Worm (Caenorhabditis elegans): ENCODE results near the gene flp-16.

Gene flp-16

DNA sequence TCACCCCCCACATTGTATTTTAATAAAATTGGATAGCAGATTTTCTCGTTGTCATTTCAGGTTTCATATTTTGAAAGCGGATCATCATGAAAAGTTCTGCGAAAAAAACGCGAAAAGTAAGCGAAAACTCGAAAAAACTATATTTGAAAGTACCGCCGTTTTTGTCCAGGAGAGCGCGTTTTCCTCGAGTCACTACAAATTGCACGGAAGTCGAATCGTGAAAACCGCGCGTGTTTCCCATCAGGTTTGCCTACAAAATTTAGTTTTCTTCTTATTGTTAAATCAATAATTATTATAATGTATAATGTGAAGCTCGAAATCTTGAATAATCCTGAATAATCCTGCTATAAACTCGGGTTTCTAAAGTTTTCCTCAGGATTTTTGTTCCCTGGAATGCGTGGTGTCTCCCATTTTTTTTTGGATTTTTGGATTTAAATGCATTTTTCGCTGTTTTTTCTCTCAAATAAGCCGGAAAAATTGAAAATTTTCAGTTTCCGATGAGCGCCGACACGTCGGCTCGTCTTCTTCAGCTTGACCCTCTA lies 35.4 kb upstream of the flp-16 start, which contains the start of gene btf-1 (continued):
- TF ChIP-seq nhr-28 (tag; optimal IDR thresholded peaks at IDR 0.05), result no peak
- no peak for TF ChIP-seq daf-12 (tag; optimal IDR thresholded peaks at IDR 0.05)
- TF ChIP-seq R02D3.7 (tag; optimal IDR thresholded peaks at IDR 0.05), result peak; percentile 66
- TF ChIP-seq unc-39 (tag; optimal IDR thresholded peaks at IDR 0.05), result no peak
- TF ChIP-seq aly-2 (tag; optimal IDR thresholded peaks at IDR 0.05), result no peak
- TF ChIP-seq nhr-43 (tag; optimal IDR thresholded peaks at IDR 0.05; ENCODE audit: poor library complexity, severe bottlenecking), result no peak
- no peak for TF ChIP-seq elt-1 (tag; optimal IDR thresholded peaks at IDR 0.05)
- TF ChIP-seq sea-2 (GFP tag; optimal IDR thresholded peaks at IDR 0.05), result no peak
- TF ChIP-seq zag-1 (tag; optimal IDR thresholded peaks at IDR 0.05), result no peak
- TF ChIP-seq nhr-67 (tag; optimal IDR thresholded peaks at IDR 0.05), result no peak
- TF ChIP-seq fkh-2 (tag; optimal IDR thresholded peaks at IDR 0.05), result no peak
- no peak for TF ChIP-seq ZK546.5 (tag; optimal IDR thresholded peaks at IDR 0.05)
- no peak for TF ChIP-seq nhr-11 (tag; optimal IDR thresholded peaks at IDR 0.05)
- no peak for TF ChIP-seq ztf-11 (tag; optimal IDR thresholded peaks at IDR 0.05)

DNA sequence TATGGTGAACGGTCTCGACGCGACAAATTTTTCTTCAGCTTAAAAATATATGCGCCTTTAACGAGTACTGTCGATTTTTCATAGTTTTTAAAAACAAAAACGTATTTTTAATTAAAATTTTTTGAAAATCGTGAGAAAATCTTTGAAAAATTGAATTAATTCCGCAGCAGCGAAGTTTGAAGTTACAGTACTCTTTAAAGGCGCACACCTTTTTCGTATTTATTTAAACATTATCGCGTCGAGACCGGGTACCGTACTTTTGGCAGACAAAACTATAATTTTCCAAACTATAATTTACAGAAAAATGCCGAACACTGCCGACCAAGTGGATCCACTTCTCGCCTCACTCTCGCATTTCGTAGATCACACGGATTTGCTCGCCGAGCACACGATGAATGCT lies 19.3 kb upstream of the flp-16 start, which contains the start of gene F15D4.2:
Gene F15D4.2 (plus strand): TSS at position 301 of the 400 bp plus-strand sequence.
- no peak for TF ChIP-seq nhr-76 (tag; optimal IDR thresholded peaks at IDR 0.05)
- TF ChIP-seq aly-2 (tag; optimal IDR thresholded peaks at IDR 0.05), result no peak
- TF ChIP-seq nhr-77 (tag; optimal IDR thresholded peaks at IDR 0.05), result no peak
- no peak for TF ChIP-seq ama-1 (optimal IDR thresholded peaks at IDR 0.05)
- TF ChIP-seq elt-1 (tag; optimal IDR thresholded peaks at IDR 0.05), result no peak
- no peak for TF ChIP-seq ceh-9 (tag; optimal IDR thresholded peaks at IDR 0.05)
- TF ChIP-seq elt-3 (tag; optimal IDR thresholded peaks at IDR 0.05), result no peak
- no peak for TF ChIP-seq nhr-11 (tag; optimal IDR thresholded peaks at IDR 0.05)
- TF ChIP-seq snpc-4 (tag; optimal IDR thresholded peaks at IDR 0.05), result no peak
- TF ChIP-seq ceh-16 (tag; optimal IDR thresholded peaks at IDR 0.05), result no peak
- no peak for TF ChIP-seq lin-39 (tag; optimal IDR thresholded peaks at IDR 0.05)
- no peak for TF ChIP-seq skn-1 (tag; optimal IDR thresholded peaks at IDR 0.05)

ce11 chrII:13219373-13219772 lies 15.7 kb upstream of the flp-16 start:
- TF ChIP-seq eor-1 (tag; optimal IDR thresholded peaks at IDR 0.05), result no peak
- no peak for TF ChIP-seq fos-1 (tag; optimal IDR thresholded peaks at IDR 0.05)
- no peak for TF ChIP-seq egl-5 (tag; optimal IDR thresholded peaks at IDR 0.05)
- TF ChIP-seq ama-1 (optimal IDR thresholded peaks at IDR 0.05), result no peak
- no peak for TF ChIP-seq fkh-10 (GFP tag; optimal IDR thresholded peaks at IDR 0.05)
- TF ChIP-seq tbx-2 (tag; optimal IDR thresholded peaks at IDR 0.05), result no peak
- TF ChIP-seq pqm-1 (tag; optimal IDR thresholded peaks at IDR 0.05), result no peak
- no peak for TF ChIP-seq nhr-28 (tag; optimal IDR thresholded peaks at IDR 0.05)
- TF ChIP-seq ztf-4 (tag; optimal IDR thresholded peaks at IDR 0.05), result no peak
- no peak for TF ChIP-seq hmg-11 (tag; optimal IDR thresholded peaks at IDR 0.05)
- TF ChIP-seq ztf-11 (tag; optimal IDR thresholded peaks at IDR 0.05), result no peak
- TF ChIP-seq nhr-23 (tag; optimal IDR thresholded peaks at IDR 0.05), result no peak

- TF ChIP-seq nhr-11 (tag; optimal IDR thresholded peaks at IDR 0.05) (peak; percentile 90), mdl-1 (tag; optimal IDR thresholded peaks at IDR 0.05) (no peak), nhr-12 (tag; optimal IDR thresholded peaks at IDR 0.05) (no peak), sea-2 (GFP tag; optimal IDR thresholded peaks at IDR 0.05) (no peak), nhr-28 (tag; optimal IDR thresholded peaks at IDR 0.05) (no peak), ceh-28 (tag; optimal IDR thresholded peaks at IDR 0.05) (no peak)
Measured at ce11 chrII:13230489-13231196, 4.5 kb upstream of the flp-16 start.

ce11 chrII:13233712-13234111 lies 1.4 kb upstream of the flp-16 start:
- TF ChIP-seq egl-5 (tag; optimal IDR thresholded peaks at IDR 0.05) (no peak), R02D3.7 (tag; optimal IDR thresholded peaks at IDR 0.05) (no peak), mml-1 (tag; optimal IDR thresholded peaks at IDR 0.05) (no peak), eor-1 (tag; optimal IDR thresholded peaks at IDR 0.05) (no peak), jun-1 (tag; optimal IDR thresholded peaks at IDR 0.05) (no peak), lsy-12 (tag; optimal IDR thresholded peaks at IDR 0.05) (no peak), fkh-10 (GFP tag; optimal IDR thresholded peaks at IDR 0.05) (no peak), ama-1 (optimal IDR thresholded peaks at IDR 0.05) (no peak), hmg-11 (tag; optimal IDR thresholded peaks at IDR 0.05) (no peak), nhr-43 (tag; optimal IDR thresholded peaks at IDR 0.05; ENCODE audit: poor library complexity, severe bottlenecking) (no peak), nhr-12 (tag; optimal IDR thresholded peaks at IDR 0.05) (no peak), unc-39 (tag; optimal IDR thresholded peaks at IDR 0.05) (no peak)

Data from whole organism, L3 larva.